Fruit fly (Drosophila melanogaster): ENCODE results near the gene CG6293.

Gene CG6293

dm6 chr3R:10356563-10357363 lies 45.4 kb upstream of the CG6293 start:
- TF ChIP-seq CG6254 (GFP tag; optimal IDR thresholded peaks at IDR 0.05): peak; percentile 74
- TF ChIP-seq peb (GFP tag; IDR thresholded peaks at IDR 0.05): no peak
- TF ChIP-seq Hr39 (optimal IDR thresholded peaks at IDR 0.05): no peak
- TF ChIP-seq HLH4C (GFP tag; IDR thresholded peaks at IDR 0.05; ENCODE audit: partially characterized antibody): no peak
- peak; percentile 79 for TF ChIP-seq CG3838 (GFP tag; optimal IDR thresholded peaks at IDR 0.05)
- peak; percentile 72 for TF ChIP-seq CG15601 (tag; optimal IDR thresholded peaks at IDR 0.05)
- peak; percentile 88 for TF ChIP-seq dmrt11E (tag; optimal IDR thresholded peaks at IDR 0.05)
- peak; percentile 25 for TF ChIP-seq CG30020 (tag; optimal IDR thresholded peaks at IDR 0.05)
- peak; percentile 51 for TF ChIP-seq CG2202 (tag; optimal IDR thresholded peaks at IDR 0.05)
- TF ChIP-seq HLH3B (GFP tag; IDR thresholded peaks at IDR 0.05): no peak
- no peak for TF ChIP-seq CG18764 (GFP tag; optimal IDR thresholded peaks at IDR 0.05)
- peak; percentile 90 for TF ChIP-seq gem (tag; optimal IDR thresholded peaks at IDR 0.05)
- peak; percentile 34 for TF ChIP-seq CG12744 (GFP tag; optimal IDR thresholded peaks at IDR 0.05)
- no peak for TF ChIP-seq ase (GFP tag; IDR thresholded peaks at IDR 0.05)
- TF ChIP-seq CG15479 (GFP tag; optimal IDR thresholded peaks at IDR 0.05): no peak
- peak; percentile 58 to 90 for TF ChIP-seq Pdp1 (GFP tag; optimal IDR thresholded peaks at IDR 0.05)
- TF ChIP-seq tin (GFP tag; optimal IDR thresholded peaks at IDR 0.05): peak; percentile 70
- no peak for TF ChIP-seq fd64A (GFP tag; optimal IDR thresholded peaks at IDR 0.05)
- peak; percentile 46 for TF ChIP-seq CG10543 (GFP tag; optimal IDR thresholded peaks at IDR 0.05)
- peak; percentile 81 for TF ChIP-seq CG6813 (GFP tag; optimal IDR thresholded peaks at IDR 0.05)
- TF ChIP-seq Ets65A (GFP tag): peak; percentile 74
- peak; percentile 77 for TF ChIP-seq caup (GFP tag; optimal IDR thresholded peaks at IDR 0.05; ENCODE audit: severe bottlenecking)
- TF ChIP-seq CG14965 (GFP tag; optimal IDR thresholded peaks at IDR 0.05; ENCODE audit: borderline replicate concordance): peak; percentile 49
- peak; percentile 66 for TF ChIP-seq pb (GFP tag; optimal IDR thresholded peaks at IDR 0.05)
- no peak for TF ChIP-seq dati (GFP tag; IDR thresholded peaks at IDR 0.05)
- peak; percentile 32 for TF ChIP-seq CG34376 (GFP tag; optimal IDR thresholded peaks at IDR 0.05)
- TF ChIP-seq Sry-β (GFP tag; optimal IDR thresholded peaks at IDR 0.05): peak; percentile 31
- peak; percentile 46 for TF ChIP-seq Fer2 (tag; optimal IDR thresholded peaks at IDR 0.05)
- TF ChIP-seq dpn (GFP tag; optimal IDR thresholded peaks at IDR 0.05): peak; percentile 68 to 73
- peak; percentile 61 for TF ChIP-seq jing (GFP tag; optimal IDR thresholded peaks at IDR 0.05)
- peak; percentile 75 for TF ChIP-seq CG1602 (GFP tag; optimal IDR thresholded peaks at IDR 0.05)
- peak; percentile 7 for TF ChIP-seq Nf-YC (tag; optimal IDR thresholded peaks at IDR 0.05)
- no peak for TF ChIP-seq amos (GFP tag; IDR thresholded peaks at IDR 0.05; ENCODE audit: partially characterized antibody)
- TF ChIP-seq gsb-n (tag; optimal IDR thresholded peaks at IDR 0.05): peak; percentile 87
- TF ChIP-seq schlank (tag; optimal IDR thresholded peaks at IDR 0.05): no peak
- TF ChIP-seq CG12219 (GFP tag; optimal IDR thresholded peaks at IDR 0.05): peak; percentile 77
- TF ChIP-seq CG7786 (GFP tag; optimal IDR thresholded peaks at IDR 0.05): peak; percentile 71
- TF ChIP-seq CG7928 (GFP tag; optimal IDR thresholded peaks at IDR 0.05): peak; percentile 40
- peak; percentile 77 for TF ChIP-seq fu2 (GFP tag; optimal IDR thresholded peaks at IDR 0.05)
- peak; percentile 20 for TF ChIP-seq CG9876 (GFP tag; optimal IDR thresholded peaks at IDR 0.05)
- peak; percentile 77 for TF ChIP-seq bab2 (GFP tag; optimal IDR thresholded peaks at IDR 0.05)
- TF ChIP-seq CG13424 (tag; optimal IDR thresholded peaks at IDR 0.05): peak; percentile 83
- peak; percentile 29 for TF ChIP-seq Abd-B (GFP tag; optimal IDR thresholded peaks at IDR 0.05)
- no peak for TF ChIP-seq ara (GFP tag; IDR thresholded peaks at IDR 0.05)
- TF ChIP-seq nom (GFP tag; optimal IDR thresholded peaks at IDR 0.05): peak; percentile 89
- TF ChIP-seq CoRest (tag; optimal IDR thresholded peaks at IDR 0.05): peak; percentile 84
- peak; percentile 65 for TF ChIP-seq mam (GFP tag; optimal IDR thresholded peaks at IDR 0.05)
- TF ChIP-seq tx (GFP tag; optimal IDR thresholded peaks at IDR 0.05): peak; percentile 70
- TF ChIP-seq Usf (GFP tag; optimal IDR thresholded peaks at IDR 0.05): peak; percentile 59

Measured in whole organism, embryonic.